Fruit fly (Drosophila melanogaster): ENCODE measurements around the gene CG32462.

CG32462 gene

dm6 chr3L:22835144-22835964 is 18.0 kb downstream of the CG32462 start, which contains the start of gene jim (continued):
- peak; percentile 71 for TF ChIP-seq CG1621 (tag; optimal IDR thresholded peaks at IDR 0.05)
- TF ChIP-seq CG11294 (GFP tag; IDR thresholded peaks at IDR 0.05): peak; percentile 38; the same call in 1 of the 2 replicates
- peak; percentile 86 for TF ChIP-seq Eip78C (GFP tag)
- peak; percentile 64 for TF ChIP-seq CG6276 (GFP tag; optimal IDR thresholded peaks at IDR 0.05)
- TF ChIP-seq fd59A (GFP tag; optimal IDR thresholded peaks at IDR 0.05): no peak
- TF ChIP-seq CG8119 (GFP tag; IDR thresholded peaks at IDR 0.05): peak; percentile 60; the same call in 2 of the 3 replicates
- no peak for TF ChIP-seq Ets21C (GFP tag; optimal IDR thresholded peaks at IDR 0.05)
- TF ChIP-seq Smox (GFP tag; optimal IDR thresholded peaks at IDR 0.05): no peak
- no peak for TF ChIP-seq CG4318 (GFP tag; optimal IDR thresholded peaks at IDR 0.05)
- peak; percentile 2 for TF ChIP-seq CG34406 (GFP tag; optimal IDR thresholded peaks at IDR 0.05)
- no peak for TF ChIP-seq Hr39 (GFP tag; optimal IDR thresholded peaks at IDR 0.05)
- peak; percentile 69; the same call in 2 of the 3 replicates for TF ChIP-seq CG6163 (GFP tag; IDR thresholded peaks at IDR 0.05)
- peak; percentile 78 for TF ChIP-seq vri (GFP tag; optimal IDR thresholded peaks at IDR 0.05)
- TF ChIP-seq topi (GFP tag; optimal IDR thresholded peaks at IDR 0.05): peak; percentile 4

dm6 chr3L:22830132-22830697 is 23.1 kb downstream of the CG32462 start:
- no peak for TF ChIP-seq Eip93F (GFP tag; optimal IDR thresholded peaks at IDR 0.05)
- no peak for TF ChIP-seq CG1621 (tag; optimal IDR thresholded peaks at IDR 0.05)
- no peak for TF ChIP-seq Sox102F (GFP tag; optimal IDR thresholded peaks at IDR 0.05)
- TF ChIP-seq CG8319 (GFP tag; optimal IDR thresholded peaks at IDR 0.05): no peak
- TF ChIP-seq CG11902 (GFP tag; optimal IDR thresholded peaks at IDR 0.05): no peak
- TF ChIP-seq vri (GFP tag; optimal IDR thresholded peaks at IDR 0.05): no peak
- no peak for TF ChIP-seq CG16779 (tag; optimal IDR thresholded peaks at IDR 0.05)
- TF ChIP-seq CG34406 (GFP tag; optimal IDR thresholded peaks at IDR 0.05): no peak
- TF ChIP-seq ss (GFP tag; optimal IDR thresholded peaks at IDR 0.05): no peak
- TF ChIP-seq Sox15 (GFP tag; optimal IDR thresholded peaks at IDR 0.05): no peak
- TF ChIP-seq spab (GFP tag; optimal IDR thresholded peaks at IDR 0.05): no peak
- no peak for TF ChIP-seq salr (GFP tag; optimal IDR thresholded peaks at IDR 0.05)
- no peak for TF ChIP-seq dac (GFP tag; optimal IDR thresholded peaks at IDR 0.05)
- TF ChIP-seq Hr38 (GFP tag; optimal IDR thresholded peaks at IDR 0.05): no peak
- TF ChIP-seq acj6 (GFP tag; optimal IDR thresholded peaks at IDR 0.05): no peak
- TF ChIP-seq CG9139 (GFP tag; optimal IDR thresholded peaks at IDR 0.05): no peak
- no peak for TF ChIP-seq Blimp-1 (GFP tag; optimal IDR thresholded peaks at IDR 0.05)
- TF ChIP-seq CG6276 (GFP tag; optimal IDR thresholded peaks at IDR 0.05): no peak

dm6 chr3L:22826236-22826635 is 27.1 kb downstream of the CG32462 start:
- TF ChIP-seq svp (GFP tag) (no peak), CG34406 (GFP tag; optimal IDR thresholded peaks at IDR 0.05) (no peak), esn (GFP tag; optimal IDR thresholded peaks at IDR 0.05) (peak; percentile 2), CG31627 (GFP tag; optimal IDR thresholded peaks at IDR 0.05) (no peak), CG6808 (GFP tag; optimal IDR thresholded peaks at IDR 0.05) (peak; percentile 39), CG16779 (tag; optimal IDR thresholded peaks at IDR 0.05) (no peak), CG11902 (GFP tag; optimal IDR thresholded peaks at IDR 0.05) (no peak), Smox (GFP tag; optimal IDR thresholded peaks at IDR 0.05) (no peak), eg (GFP tag; IDR thresholded peaks at IDR 0.05) (0 out of 3 replicates have a peak, but pooled peaks have one; percentile 32), Hr38 (GFP tag; optimal IDR thresholded peaks at IDR 0.05) (no peak), Gug (GFP tag; IDR thresholded peaks at IDR 0.05) (no peak), lz (GFP tag; optimal IDR thresholded peaks at IDR 0.05) (no peak), fd59A (GFP tag; optimal IDR thresholded peaks at IDR 0.05) (no peak), Lpt (GFP tag; optimal IDR thresholded peaks at IDR 0.05) (no peak), ss (GFP tag; optimal IDR thresholded peaks at IDR 0.05) (peak in 1 of 2 experiments; percentile 66), CG7368 (GFP tag; optimal IDR thresholded peaks at IDR 0.05) (no peak), CG6854 (GFP tag; optimal IDR thresholded peaks at IDR 0.05) (no peak), Met (GFP tag; optimal IDR thresholded peaks at IDR 0.05) (peak; percentile 8), Hr4 (GFP tag; optimal IDR thresholded peaks at IDR 0.05) (no peak), CG3032 (tag; optimal IDR thresholded peaks at IDR 0.05) (no peak), CG3919 (GFP tag; optimal IDR thresholded peaks at IDR 0.05) (no peak), Sox102F (GFP tag; optimal IDR thresholded peaks at IDR 0.05) (no peak), Eip78C (GFP tag) (peak; percentile 72), CG6276 (GFP tag; optimal IDR thresholded peaks at IDR 0.05) (peak; percentile 44), OdsH (GFP tag; optimal IDR thresholded peaks at IDR 0.05) (no peak), Blimp-1 (GFP tag; optimal IDR thresholded peaks at IDR 0.05) (no peak), CG6792 (GFP tag; optimal IDR thresholded peaks at IDR 0.05) (no peak), Ets96B (tag; optimal IDR thresholded peaks at IDR 0.05) (peak; percentile 5)
